Fruit fly (Drosophila melanogaster): ENCODE measurements around the gene Apc2.

Apc2 gene

dm6 chr3R:24122369-24122768 is 41.4 kb upstream of the Apc2 start:
- TF ChIP-seq CG10959 (GFP tag; IDR thresholded peaks at IDR 0.05), result no peak
- no peak for TF ChIP-seq CG17359 (tag; optimal IDR thresholded peaks at IDR 0.05)
- TF ChIP-seq eve (GFP tag; optimal IDR thresholded peaks at IDR 0.05), result no peak
- no peak for TF ChIP-seq stwl (tag; optimal IDR thresholded peaks at IDR 0.05)
- no peak for TF ChIP-seq CG17568 (GFP tag; optimal IDR thresholded peaks at IDR 0.05)
- TF ChIP-seq org-1 (GFP tag; optimal IDR thresholded peaks at IDR 0.05), result no peak
- TF ChIP-seq CG7928 (GFP tag; optimal IDR thresholded peaks at IDR 0.05), result no peak
- no peak for TF ChIP-seq gce (GFP tag; IDR thresholded peaks at IDR 0.05)
- TF ChIP-seq CG17186 (GFP tag; optimal IDR thresholded peaks at IDR 0.05), result no peak
- no peak for TF ChIP-seq CG31365 (tag; optimal IDR thresholded peaks at IDR 0.05)
- TF ChIP-seq Fer3 (tag; optimal IDR thresholded peaks at IDR 0.05), result no peak
- no peak for TF ChIP-seq CG10267 (tag; optimal IDR thresholded peaks at IDR 0.05)
- no peak for TF ChIP-seq slbo (GFP tag; IDR thresholded peaks at IDR 0.05)

dm6 chr3R:24130080-24130479 is 33.7 kb upstream of the Apc2 start, which contains the start of the genes GatB and Tsc1:
Gene GatB, minus strand, starts transcription at chr3R:24130255.
Gene Tsc1, plus strand, starts transcription at chr3R:24130307.
- no peak for TF ChIP-seq CG10462 (GFP tag; optimal IDR thresholded peaks at IDR 0.05)
- TF ChIP-seq en (GFP tag; optimal IDR thresholded peaks at IDR 0.05), result no peak
- no peak for TF ChIP-seq CG13296 (GFP tag; optimal IDR thresholded peaks at IDR 0.05)
- TF ChIP-seq BEAF-32 (GFP tag; optimal IDR thresholded peaks at IDR 0.05), result peak; percentile 59
- TF ChIP-seq hbn (GFP tag; IDR thresholded peaks at IDR 0.05; ENCODE audit: partially characterized antibody), result peak; percentile 38; the same call in 1 of the 2 replicates
- TF ChIP-seq HLHmδ (GFP tag; optimal IDR thresholded peaks at IDR 0.05), result no peak
- no peak for TF ChIP-seq chm (GFP tag; IDR thresholded peaks at IDR 0.05)
- no peak for TF ChIP-seq hb (GFP tag; IDR thresholded peaks at IDR 0.05; ENCODE audit: partially characterized antibody)
- TF ChIP-seq Med (GFP tag), result peak; percentile 48
- TF ChIP-seq hkb (optimal IDR thresholded peaks at IDR 0.05), result peak; percentile 66
- no peak for TF ChIP-seq hkb (GFP tag; IDR thresholded peaks at IDR 0.05)
- TF ChIP-seq E2f2 (GFP tag; IDR thresholded peaks at IDR 0.05), result peak; percentile 72
- no peak for TF ChIP-seq CkIIα-i1 (GFP tag; IDR thresholded peaks at IDR 0.05)
- TF ChIP-seq grn (GFP tag; optimal IDR thresholded peaks at IDR 0.05), result peak; percentile 81
- peak; percentile 45 for TF ChIP-seq Sry-δ (GFP tag; optimal IDR thresholded peaks at IDR 0.05)
- TF ChIP-seq CG4617 (GFP tag; optimal IDR thresholded peaks at IDR 0.05; ENCODE audit: borderline replicate concordance), result peak; percentile 75
- 0 out of 4 replicates have a peak, but pooled peaks have one; percentile 18 for TF ChIP-seq chinmo (GFP tag; IDR thresholded peaks at IDR 0.05; ENCODE audit: partially characterized antibody)
- no peak for TF ChIP-seq btn (GFP tag; optimal IDR thresholded peaks at IDR 0.05)
- TF ChIP-seq CG17912 (GFP tag; optimal IDR thresholded peaks at IDR 0.05), result no peak
- TF ChIP-seq Dip2 (GFP tag; IDR thresholded peaks at IDR 0.05), result no peak
- no peak for TF ChIP-seq Atf-2 (GFP tag; optimal IDR thresholded peaks at IDR 0.05)
- peak; percentile 46 for TF ChIP-seq CG17385 (GFP tag; optimal IDR thresholded peaks at IDR 0.05)
- no peak for TF ChIP-seq NC2α (GFP tag; optimal IDR thresholded peaks at IDR 0.05)
- no peak for TF ChIP-seq dmrt99B (tag; optimal IDR thresholded peaks at IDR 0.05)
- TF ChIP-seq CG14965 (GFP tag; optimal IDR thresholded peaks at IDR 0.05; ENCODE audit: borderline replicate concordance), result no peak
- TF ChIP-seq Rfx (GFP tag; IDR thresholded peaks at IDR 0.05), result no peak
- peak; percentile 45 for TF ChIP-seq CG2116 (GFP tag; optimal IDR thresholded peaks at IDR 0.05)
- no peak for TF ChIP-seq so (GFP tag; IDR thresholded peaks at IDR 0.05)
- TF ChIP-seq CG10979 (tag; optimal IDR thresholded peaks at IDR 0.05), result no peak
- TF ChIP-seq Xrp1 (GFP tag; IDR thresholded peaks at IDR 0.05), result no peak
- 0 out of 4 replicates have a peak, but pooled peaks have one; percentile 26 for TF ChIP-seq Dll (GFP tag; IDR thresholded peaks at IDR 0.05; ENCODE audit: partially characterized antibody)
- no peak for TF ChIP-seq ci (GFP tag; IDR thresholded peaks at IDR 0.05)
- 0 out of 2 replicates have a peak, but pooled peaks have one; percentile 21 for TF ChIP-seq rib (GFP tag; IDR thresholded peaks at IDR 0.05)
- TF ChIP-seq CG32772 (GFP tag; IDR thresholded peaks at IDR 0.05), result no peak
- peak; percentile 67 to 95 for TF ChIP-seq crp (GFP tag; optimal IDR thresholded peaks at IDR 0.05)
- peak; percentile 65 for TF ChIP-seq Dp (GFP tag; optimal IDR thresholded peaks at IDR 0.05)
- peak; percentile 61 for TF ChIP-seq Dref (GFP tag; IDR thresholded peaks at IDR 0.05)
- peak; percentile 17 for TF ChIP-seq wek (GFP tag; optimal IDR thresholded peaks at IDR 0.05)

Data from whole organism, embryonic.